Fruit fly (Drosophila melanogaster) whole organism, embryonic: Measurements from ENCODE around the gene CG15336.

ENCODE experiments used
- Atf6 ChIP-seq: fragments of 200-800 bp; sonication (Bioruptor generic); IDR thresholded peaks from 2 replicates; pipeline ENCODE4 v1.3.6; 2022; ENCODE audit warnings: missing biosample characterization, missing genetic modification characterization
- CG10979 ChIP-seq: fragments of 200-800 bp; sonication (Bioruptor generic); optimal IDR thresholded peaks from 2 replicates; lab custom pipeline; 2018; ENCODE audit warnings: missing biosample characterization, mild to moderate bottlenecking, missing genetic modification characterization, moderate library complexity
- CG11398 ChIP-seq: fragments of 200-800 bp; sonication (Bioruptor generic); optimal IDR thresholded peaks from 2 replicates; lab custom pipeline; 2016; ENCODE audit warnings: missing biosample characterization, missing genetic modification characterization
- CG12659 ChIP-seq: fragments of 200-800 bp; sonication (Bioruptor generic); optimal IDR thresholded peaks from 3 replicates; lab custom pipeline; 2017; ENCODE audit warnings: mild to moderate bottlenecking, missing biosample characterization, missing genetic modification reagents, missing genetic modification characterization
- CG14050 ChIP-seq: fragments of 200-800 bp; sonication (Bioruptor generic); IDR thresholded peaks from 3 replicates; pipeline ENCODE4 v1.3.6; 2022; ENCODE audit warnings: missing biosample characterization, missing genetic modification characterization
- CG16863 ChIP-seq: fragments of 200-800 bp; sonication (Bioruptor generic); optimal IDR thresholded peaks from 3 replicates; lab custom pipeline; 2016; ENCODE audit warnings: missing biosample characterization, missing genetic modification characterization
- CG17568 ChIP-seq: fragments of 200-800 bp; sonication (Bioruptor generic); optimal IDR thresholded peaks from 2 replicates; lab custom pipeline; 2018; ENCODE audit warnings: missing biosample characterization, mild to moderate bottlenecking, missing genetic modification characterization, moderate library complexity
- CG18011 ChIP-seq: fragments of 200-800 bp; sonication (Bioruptor generic); optimal IDR thresholded peaks from 2 replicates; lab custom pipeline; 2017; ENCODE audit warnings: missing biosample characterization, missing genetic modification characterization, mild to moderate bottlenecking, moderate library complexity, missing genotype
- CG2120 ChIP-seq: fragments of 200-800 bp; sonication (Bioruptor generic); optimal IDR thresholded peaks from 3 replicates; lab custom pipeline; 2016; ENCODE audit warnings: missing biosample characterization, missing genetic modification characterization
- CG2129 ChIP-seq: fragments of 200-800 bp; sonication (Bioruptor generic); IDR thresholded peaks from 2 replicates; pipeline ENCODE4 v1.3.6; 2022; ENCODE audit warnings: missing biosample characterization, missing genetic modification characterization; ENCODE audit not compliant: partially characterized antibody
- CG3163 ChIP-seq: fragments of 200-800 bp; sonication (Bioruptor generic); optimal IDR thresholded peaks from 3 replicates; lab custom pipeline; 2016; ENCODE audit warnings: missing biosample characterization, missing genetic modification characterization
- CG33557 ChIP-seq: fragments of 200-800 bp; sonication (Bioruptor generic); optimal IDR thresholded peaks from 2 replicates; lab custom pipeline; 2019; ENCODE audit warnings: missing biosample characterization, mild to moderate bottlenecking, missing genetic modification characterization, moderate library complexity
- CG34422 ChIP-seq: fragments of 200-800 bp; sonication (Bioruptor generic); IDR thresholded peaks from 3 replicates; pipeline ENCODE4 v1.3.6; 2022; ENCODE audit warnings: missing biosample characterization, missing genetic modification characterization
- CG4328 ChIP-seq: fragments of 200-800 bp; sonication (Bioruptor generic); optimal IDR thresholded peaks from 3 replicates; lab custom pipeline; 2017; ENCODE audit warnings: missing biosample characterization, missing genetic modification reagents, missing genetic modification characterization
- CG5245 ChIP-seq: fragments of 200-800 bp; sonication (Bioruptor generic); optimal IDR thresholded peaks from 3 replicates; lab custom pipeline; 2016; ENCODE audit warnings: missing biosample characterization, missing genetic modification characterization
- CG6683 ChIP-seq: fragments of 200-800 bp; sonication (Bioruptor generic); optimal IDR thresholded peaks from 2 replicates; lab custom pipeline; 2017; ENCODE audit warnings: missing biosample characterization, mild to moderate bottlenecking, missing genetic modification characterization, missing genetic modification reagents
- CG8290 ChIP-seq, 3 experiments: fragments of 200-800 bp; sonication (Bioruptor generic); optimal IDR thresholded peaks; 2 replicates each; lab custom pipeline; 2016 to 2019; ENCODE audit warnings: missing biosample characterization in 3 of 3, missing genetic modification characterization in 3 of 3, mild to moderate bottlenecking in 2 of 3, moderate library complexity in 1 of 3
- CG8924 ChIP-seq: fragments of 200-800 bp; optimal IDR thresholded peaks from 3 replicates; lab custom pipeline; 2019; ENCODE audit warnings: missing biosample characterization, mild to moderate bottlenecking, missing genetic modification characterization, moderate library complexity
- CG8944 ChIP-seq: fragments of 200-800 bp; sonication (Bioruptor generic); optimal IDR thresholded peaks from 3 replicates; lab custom pipeline; 2016; ENCODE audit warnings: missing biosample characterization, missing genetic modification characterization
- Doc3 ChIP-seq: fragments of 200-800 bp; sonication (Bioruptor generic); IDR thresholded peaks from 3 replicates; pipeline ENCODE4 v1.3.6; 2022; ENCODE audit warnings: missing biosample characterization, missing genetic modification characterization; ENCODE audit not compliant: partially characterized antibody
- Dp ChIP-seq: fragments of 200-800 bp; sonication (Bioruptor generic); optimal IDR thresholded peaks from 2 replicates; lab custom pipeline; 2018; ENCODE audit warnings: missing biosample characterization, mild to moderate bottlenecking, missing genetic modification characterization, moderate library complexity
- Elba2 ChIP-seq: fragments of 200-800 bp; sonication (Bioruptor generic); optimal IDR thresholded peaks from 3 replicates; lab custom pipeline; 2016; ENCODE audit warnings: missing biosample characterization, missing genetic modification characterization
- Ets65A ChIP-seq: fragments of 200-800 bp; sonication (Bioruptor generic); peaks from one replicate; lab custom pipeline; 2016; ENCODE audit warnings: missing biosample characterization, missing genetic modification characterization
- Gsc ChIP-seq: fragments of 200-800 bp; sonication (Bioruptor generic); IDR thresholded peaks from 2 replicates; pipeline ENCODE4 v1.3.6; 2022; ENCODE audit warnings: missing biosample characterization, missing genetic modification characterization
- HmgD ChIP-seq: fragments of 200-800 bp; sonication (Bioruptor generic); optimal IDR thresholded peaks from 3 replicates; lab custom pipeline; 2016; ENCODE audit warnings: missing biosample characterization, missing genetic modification characterization
- Hmx ChIP-seq: fragments of 200-800 bp; sonication (Bioruptor generic); optimal IDR thresholded peaks from 2 replicates; lab custom pipeline; 2016; ENCODE audit warnings: missing biosample characterization, missing genetic modification characterization
- MBD-R2 ChIP-seq: fragments of 200-800 bp; sonication (Bioruptor generic); IDR thresholded peaks from 2 replicates; pipeline ENCODE4 v1.3.6; 2022; ENCODE audit warnings: missing biosample characterization, missing genetic modification characterization
- MTF-1 ChIP-seq: fragments of 200-800 bp; sonication (Bioruptor generic); optimal IDR thresholded peaks from 2 replicates; lab custom pipeline; 2018; ENCODE audit warnings: missing biosample characterization, mild to moderate bottlenecking, missing genetic modification characterization, borderline replicate concordance
- Oaz ChIP-seq: fragments of 200-800 bp; sonication (Bioruptor generic); IDR thresholded peaks from 2 replicates; pipeline ENCODE4 v1.3.6; 2022; ENCODE audit warnings: missing biosample characterization, missing genetic modification characterization
- Poxn ChIP-seq: fragments of 200-800 bp; sonication (Bioruptor generic); IDR thresholded peaks from 2 replicates; pipeline ENCODE4 v1.3.6; 2022; ENCODE audit warnings: missing biosample characterization, missing genetic modification characterization
- YL-1 ChIP-seq: fragments of 200-800 bp; sonication (Bioruptor generic); optimal IDR thresholded peaks from 3 replicates; lab custom pipeline; 2017; ENCODE audit warnings: missing biosample characterization, mild to moderate bottlenecking, missing genetic modification characterization
- corto ChIP-seq: fragments of 200-800 bp; sonication (Bioruptor generic); optimal IDR thresholded peaks from 2 replicates; lab custom pipeline; 2016; ENCODE audit warnings: missing biosample characterization, mild to moderate bottlenecking, missing genetic modification characterization, moderate library complexity
- dmrt11E ChIP-seq: fragments of 200-800 bp; sonication (Bioruptor generic); optimal IDR thresholded peaks from 3 replicates; lab custom pipeline; 2018; ENCODE audit warnings: missing biosample characterization, mild to moderate bottlenecking, missing genetic modification characterization, moderate library complexity
- dmrt99B ChIP-seq: fragments of 200-800 bp; sonication (Bioruptor generic); optimal IDR thresholded peaks from 2 replicates; lab custom pipeline; 2018; ENCODE audit warnings: missing biosample characterization, mild to moderate bottlenecking, missing genetic modification characterization, moderate library complexity
- fd64A ChIP-seq: fragments of 200-800 bp; sonication (Bioruptor generic); optimal IDR thresholded peaks from 3 replicates; lab custom pipeline; 2018; ENCODE audit warnings: missing biosample characterization, mild to moderate bottlenecking, missing genetic modification characterization
- fru ChIP-seq: fragments of >200 bp; optimal IDR thresholded peaks from 2 replicates; lab custom pipeline; 2017
- ftz-f1 ChIP-seq: fragments of 200-800 bp; sonication (Bioruptor generic); optimal IDR thresholded peaks from 2 replicates; lab custom pipeline; 2016; ENCODE audit warnings: missing biosample characterization, missing genetic modification characterization
- her ChIP-seq: fragments of 200-800 bp; sonication (Bioruptor generic); optimal IDR thresholded peaks from 2 replicates; lab custom pipeline; 2016; ENCODE audit warnings: missing biosample characterization, missing genetic modification characterization
- lov ChIP-seq, 2 experiments: fragments of 200-800 bp in 1 of 2; fragments of >200 bp in 1 of 2; sonication (Bioruptor generic) in 1 of 2; IDR thresholded peaks in 1 of 2; optimal IDR thresholded peaks in 1 of 2; 2 replicates in 1 of 2; 3 replicates in 1 of 2; pipeline versions ENCODE4 v1.3.6 to Lab custom; 2017 to 2022; ENCODE audit warnings: missing biosample characterization in 1 of 2, missing genetic modification characterization in 1 of 2
- pan ChIP-seq, 4 experiments: fragments of >200 bp in 3 of 4; fragments of 200-800 bp in 1 of 4; sonication (Bioruptor generic) in 1 of 4; optimal IDR thresholded peaks in 3 of 4; IDR thresholded peaks in 1 of 4; 2 replicates each; pipeline versions ENCODE4 v1.3.6 to Lab custom; 2017 to 2022; ENCODE audit warnings: missing biosample characterization in 2 of 4, missing genetic modification characterization in 2 of 4, mixed read lengths in 1 of 4
- pb ChIP-seq: fragments of 200-800 bp; sonication (Bioruptor generic); optimal IDR thresholded peaks from 3 replicates; lab custom pipeline; 2016; ENCODE audit warnings: missing biosample characterization, missing genetic modification characterization
- ranshi ChIP-seq: fragments of 200-800 bp; sonication (Bioruptor generic); IDR thresholded peaks from 2 replicates; pipeline ENCODE4 v1.3.6; 2022; ENCODE audit warnings: missing biosample characterization, missing genetic modification characterization
- schlank ChIP-seq: fragments of 200-800 bp; sonication (Bioruptor generic); optimal IDR thresholded peaks from 2 replicates; lab custom pipeline; 2018; ENCODE audit warnings: missing biosample characterization, mild to moderate bottlenecking, missing genetic modification characterization
- sens-2 ChIP-seq: fragments of 200-800 bp; sonication (Bioruptor generic); IDR thresholded peaks from 2 replicates; pipeline ENCODE4 v1.3.6; 2022; ENCODE audit warnings: missing biosample characterization, missing genetic modification characterization
- slbo ChIP-seq: fragments of 200-800 bp; sonication (Bioruptor generic); IDR thresholded peaks from 2 replicates; pipeline ENCODE4 v1.3.6; 2022; ENCODE audit warnings: missing biosample characterization, missing genetic modification characterization
- ssp ChIP-seq: fragments of 200-800 bp; sonication (Bioruptor generic); IDR thresholded peaks from 2 replicates; pipeline ENCODE4 v1.3.6; 2022; ENCODE audit warnings: missing biosample characterization, missing genetic modification characterization
- tio ChIP-seq: fragments of 200-800 bp; sonication (Bioruptor generic); optimal IDR thresholded peaks from 2 replicates; lab custom pipeline; 2017; ENCODE audit warnings: missing biosample characterization, missing genetic modification characterization, inconsistent platforms

The CG15336 gene

DNA sequence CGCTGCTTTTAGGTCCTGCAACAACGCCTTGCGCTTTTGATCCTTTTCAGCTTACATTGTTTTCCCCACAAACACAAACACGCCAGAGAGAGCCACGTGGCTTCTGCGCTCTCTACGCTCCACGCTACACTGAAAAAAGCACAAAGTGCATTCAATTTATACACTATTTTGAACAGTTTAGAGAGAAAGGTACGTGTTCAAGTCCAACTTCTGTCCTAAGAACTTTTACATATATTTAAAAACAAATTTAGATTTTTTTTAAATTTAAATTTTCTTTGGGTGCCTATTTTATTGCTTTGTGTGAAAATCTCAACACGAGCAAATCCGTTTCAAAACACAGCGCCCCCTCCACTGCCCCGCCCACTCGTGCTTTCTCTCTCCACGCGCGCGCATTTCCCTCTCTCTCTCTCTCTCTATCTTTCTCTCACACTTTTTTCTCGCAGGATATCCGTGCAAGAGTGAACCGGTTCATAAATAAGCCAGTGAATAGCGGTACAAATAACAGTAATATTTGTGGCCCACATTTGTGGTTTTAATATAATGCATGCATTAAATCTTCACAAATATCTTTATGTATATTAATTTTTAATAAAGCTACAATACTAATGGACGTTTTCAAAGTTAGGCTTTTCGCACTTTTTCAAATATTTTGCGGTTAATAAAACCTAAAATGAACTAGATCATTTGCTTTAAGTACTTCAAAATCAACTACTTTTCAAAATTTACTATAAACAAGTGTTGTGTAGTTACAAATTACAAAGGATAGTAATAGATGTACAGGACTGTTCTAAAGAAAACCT lies 47.5 kb upstream of the CG15336 start (continued):
- TF ChIP-seq slbo (GFP tag; lab: Robert Waterston, UW) (peak; percentile 88), CG34422 (GFP tag; lab: Robert Waterston, UW) (peak; percentile 84), CG4328 (peak; percentile 40), CG5245 (GFP tag; lab: Kevin White, UChicago) (peak; percentile 71), her (peak; percentile 26), Poxn (peak; percentile 52), CG33557 (no peak), CG2129 (GFP tag; lab: Robert Waterston, UW) (no peak), Doc3 (GFP tag; lab: Robert Waterston, UW) (no peak), fd64A (peak; percentile 49), CG11398 (GFP tag; lab: Kevin White, UChicago) (no peak), pb (GFP tag; lab: Kevin White, UChicago) (peak; percentile 17), CG12659 (GFP tag; lab: Kevin White, UChicago) (peak; percentile 87), CG3163 (GFP tag; lab: Kevin White, UChicago) (no peak), Atf6 (peak; percentile 93), CG17568 (GFP tag; lab: Kevin White, UChicago) (peak; percentile 71), CG8290 (GFP tag; optimal IDR thresholded peaks at IDR 0.05; lab: Kevin White, UChicago) (no peak), CG8290 (tag; optimal IDR thresholded peaks at IDR 0.05; lab: Kevin White, UChicago) (peak in 1 of 2 experiments; percentile 53), ftz-f1 (GFP tag; lab: Kevin White, UChicago) (no peak), Elba2 (no peak), ssp (peak; percentile 58), tio (GFP tag; lab: Kevin White, UChicago) (peak; percentile 82), sens-2 (peak; percentile 64), fru (lab: Kevin White, UChicago) (no peak), Hmx (no peak), schlank (tag; lab: Kevin White, UChicago) (peak; percentile 43), Gsc (0 out of 2 replicates have a peak, but pooled peaks have one; percentile 8), CG18011 (peak; percentile 26), CG10979 (peak; percentile 85), Dp (no peak), CG8944 (peak; percentile 34), dmrt99B (tag; lab: Kevin White, UChicago) (peak; percentile 90), MTF-1 (GFP tag; lab: Kevin White, UChicago) (peak; percentile 49), corto (peak; percentile 35), CG2120 (peak; percentile 84), Oaz (GFP tag; lab: Robert Waterston, UW) (peak; percentile 65), Ets65A (peak; percentile 92), CG8924 (tag; lab: Kevin White, UChicago) (peak; percentile 85), lov (optimal IDR thresholded peaks at IDR 0.05; lab: Kevin White, UChicago) (no peak), lov (GFP tag; IDR thresholded peaks at IDR 0.05; lab: Robert Waterston, UW) (peak; percentile 87; the same call in 1 of the 3 replicates), HmgD (GFP tag; lab: Kevin White, UChicago) (no peak), pan (optimal IDR thresholded peaks at IDR 0.05; lab: Kevin White, UChicago) (no peak), pan (GFP tag; optimal IDR thresholded peaks at IDR 0.05 in 1 of 2, IDR thresholded peaks at IDR 0.05 in 1 of 2) (peak in 1 of 2 experiments; percentile 88), CG14050 (GFP tag; lab: Robert Waterston, UW) (peak; percentile 84), ranshi (GFP tag; lab: Robert Waterston, UW) (peak; percentile 89), CG16863 (peak; percentile 47), MBD-R2 (GFP tag; lab: Robert Waterston, UW) (peak; percentile 58; the same call in 1 of the 2 replicates), dmrt11E (tag; lab: Kevin White, UChicago) (peak; percentile 47), YL-1 (GFP tag; lab: Kevin White, UChicago) (peak; percentile 36), CG6683 (GFP tag; lab: Kevin White, UChicago) (peak; percentile 74)
